Fruit fly (Drosophila melanogaster) whole organism: ENCODE measurements around the gene CG43448.

Experiments
- Dll ChIP-seq: fragments of >200 bp; optimal IDR thresholded peaks from 2 replicates; lab custom pipeline; 2017
- pan ChIP-seq: fragments of >200 bp; optimal IDR thresholded peaks from 2 replicates; lab custom pipeline; 2017
- usp ChIP-seq: fragments of >200 bp; optimal IDR thresholded peaks from 2 replicates; lab custom pipeline; 2017; ENCODE audit warnings: missing biosample characterization, missing genetic modification characterization, mixed read lengths

DNA sequence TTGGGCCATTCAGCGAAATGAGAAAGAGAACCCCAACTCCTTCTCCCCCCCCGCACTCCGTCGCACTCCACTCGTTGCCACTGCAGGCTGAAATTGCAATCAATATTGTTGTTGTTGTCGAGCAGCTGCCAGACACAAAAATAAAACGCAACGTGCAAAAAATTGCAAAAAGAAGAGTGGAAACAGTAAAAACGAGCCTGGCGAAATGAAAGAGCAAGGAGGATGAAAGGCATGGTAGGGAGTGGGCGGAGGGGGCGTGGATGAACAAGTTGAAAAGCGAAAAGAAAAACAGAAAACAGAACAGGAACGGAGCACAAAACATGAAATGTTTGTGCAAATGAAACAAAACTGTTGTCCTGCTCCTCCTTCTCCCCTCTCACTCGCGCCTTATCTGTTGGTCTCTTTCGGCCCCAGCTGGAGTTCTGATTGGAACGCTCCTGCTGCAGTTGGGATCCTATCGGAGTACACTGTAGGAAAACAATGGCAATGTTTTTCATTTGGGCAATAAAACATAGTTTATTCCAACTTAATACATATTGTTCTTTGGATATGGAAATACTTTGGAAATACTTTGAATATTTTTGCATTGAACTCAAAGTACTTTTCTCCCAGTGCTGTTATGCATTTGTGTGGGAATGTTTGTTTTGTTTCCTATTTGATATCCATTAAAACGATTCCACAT lies 47.6 kb upstream of the CG43448 start:
- TF ChIP-seq pan (no peak), usp (no peak), Dll (lab: Kevin White, UChicago) (no peak)
